Fruit fly (Drosophila melanogaster): Measurements from ENCODE around the gene CG12746.

DNA sequence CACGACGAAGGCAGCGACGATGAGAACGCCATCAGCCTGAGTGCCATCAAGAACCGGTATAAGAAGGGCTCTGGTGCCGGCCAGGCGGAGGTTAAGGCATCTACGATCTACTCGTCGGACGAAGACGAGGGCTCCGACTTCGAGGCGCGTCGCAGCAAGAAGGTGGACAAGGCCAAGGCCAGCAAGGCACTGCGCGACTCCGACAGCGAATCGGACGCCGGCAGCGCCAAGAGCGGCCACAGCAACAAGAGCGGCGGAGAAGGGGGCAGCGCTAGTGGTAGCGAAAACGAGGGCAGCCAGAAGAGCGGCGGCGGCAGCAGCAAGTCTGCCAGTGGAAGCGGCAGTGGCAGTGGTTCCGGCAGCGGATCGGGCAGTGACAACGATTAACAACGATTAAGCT is 50.8 kb downstream of the CG12746 start:
- no peak for TF ChIP-seq Hr38 (GFP tag; optimal IDR thresholded peaks at IDR 0.05)
- TF ChIP-seq OdsH (GFP tag; optimal IDR thresholded peaks at IDR 0.05): no peak
- no peak for TF ChIP-seq topi (GFP tag; optimal IDR thresholded peaks at IDR 0.05)
- TF ChIP-seq Hr39 (GFP tag; optimal IDR thresholded peaks at IDR 0.05): no peak

Measured in whole organism, prepupa.